Fruit fly (Drosophila melanogaster): Measurements from ENCODE around the gene CG9166.

DNA sequence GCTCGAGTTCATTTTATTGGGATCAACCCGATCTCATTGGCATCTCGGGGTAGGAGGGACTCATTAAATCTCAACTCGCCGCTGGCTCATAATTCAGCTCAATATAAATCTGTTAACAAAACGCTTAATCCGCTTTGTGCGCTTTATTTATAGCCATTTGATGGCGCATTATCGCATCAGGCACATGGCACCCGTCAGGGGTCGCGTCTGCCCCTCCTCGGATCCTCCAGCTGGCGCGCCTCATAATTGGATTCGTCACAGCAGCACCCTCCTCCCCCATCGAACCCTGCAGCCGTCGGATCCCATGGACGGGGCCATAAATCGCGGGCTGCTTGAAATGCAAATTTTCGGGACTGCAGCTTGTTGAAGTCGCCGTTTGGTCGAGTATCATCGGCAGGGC, 39.5 kb downstream of the CG9166 start:
- TF ChIP-seq pan (optimal IDR thresholded peaks at IDR 0.05), result no peak
- TF ChIP-seq usp (GFP tag; optimal IDR thresholded peaks at IDR 0.05), result no peak
- no peak for TF ChIP-seq CG8478 (optimal IDR thresholded peaks at IDR 0.05)
- TF ChIP-seq psq (optimal IDR thresholded peaks at IDR 0.05), result no peak
